Fruit fly (Drosophila melanogaster): ENCODE results near the gene CG8319.

Gene CG8319

dm6 chr3R:9626880-9627401 lies at the start of gene CG8319, which contains the start of gene CG9427:
Gene CG8319 (plus strand): TSS chr3R:9627321.
Gene CG9427 (minus strand): TSS chr3R:9626930.
- TF ChIP-seq noc (tag; optimal IDR thresholded peaks at IDR 0.05), result peak; percentile 93

dm6 chr3R:9577382-9578137 lies 49.6 kb upstream of the CG8319 start, which contains the start of the genes Kap-alpha3 and Son:
Gene Kap-alpha3 (minus strand): TSS chr3R:9577733.
Gene Son (plus strand): TSS chr3R:9578042.
- peak; percentile 89 for TF ChIP-seq noc (tag; optimal IDR thresholded peaks at IDR 0.05)

dm6 chr3R:9581089-9581520 lies 46.0 kb upstream of the CG8319 start, which contains the start of gene CG8301:
Gene CG8301 (plus strand): TSS chr3R:9581306.
- peak; percentile 1 for TF ChIP-seq noc (tag; optimal IDR thresholded peaks at IDR 0.05)

dm6 chr3R:9581973-9582372 lies 45.1 kb upstream of the CG8319 start:
- TF ChIP-seq noc (tag; optimal IDR thresholded peaks at IDR 0.05), result no peak

- no peak for TF ChIP-seq noc (tag; optimal IDR thresholded peaks at IDR 0.05)
Measured at dm6 chr3R:9583122-9583521, 44.0 kb upstream of the CG8319 start, which contains the start of gene CG33654. Gene CG33654 (minus strand): TSS chr3R:9583222.

dm6 chr3R:9586663-9587248 lies 40.4 kb upstream of the CG8319 start, which contains the start of gene P58IPK:
Gene P58IPK (plus strand): TSS chr3R:9586942.
- TF ChIP-seq noc (tag; optimal IDR thresholded peaks at IDR 0.05), result peak; percentile 3

dm6 chr3R:9590952-9591532 lies 36.1 kb upstream of the CG8319 start, which contains the start of the genes bocks and CG8312:
Gene bocks (minus strand): TSS chr3R:9591002.
Gene CG8312 (plus strand): TSS chr3R:9591309.
- TF ChIP-seq noc (tag; optimal IDR thresholded peaks at IDR 0.05), result peak; percentile 67

- no peak for TF ChIP-seq noc (tag; optimal IDR thresholded peaks at IDR 0.05)
Measured at dm6 chr3R:9591769-9592388, 35.2 kb upstream of the CG8319 start.

- TF ChIP-seq noc (tag; optimal IDR thresholded peaks at IDR 0.05), result no peak
Measured at dm6 chr3R:9593408-9594250, 33.5 kb upstream of the CG8319 start.

- TF ChIP-seq noc (tag; optimal IDR thresholded peaks at IDR 0.05), result no peak
Measured at dm6 chr3R:9594251-9594581, 32.9 kb upstream of the CG8319 start.

- TF ChIP-seq noc (tag; optimal IDR thresholded peaks at IDR 0.05), result no peak
Measured at dm6 chr3R:9594839-9595238, 32.3 kb upstream of the CG8319 start.

- no peak for TF ChIP-seq noc (tag; optimal IDR thresholded peaks at IDR 0.05)
Measured at dm6 chr3R:9595681-9596357, 31.3 kb upstream of the CG8319 start.

- no peak for TF ChIP-seq noc (tag; optimal IDR thresholded peaks at IDR 0.05)
Measured at dm6 chr3R:9596615-9597014, 30.5 kb upstream of the CG8319 start.

- no peak for TF ChIP-seq noc (tag; optimal IDR thresholded peaks at IDR 0.05)
Measured at dm6 chr3R:9598099-9598498, 29.0 kb upstream of the CG8319 start.

Measured in whole organism, larva.